Worm (Caenorhabditis elegans): Measurements from ENCODE around the gene pmk-2.

pmk-2 gene

DNA sequence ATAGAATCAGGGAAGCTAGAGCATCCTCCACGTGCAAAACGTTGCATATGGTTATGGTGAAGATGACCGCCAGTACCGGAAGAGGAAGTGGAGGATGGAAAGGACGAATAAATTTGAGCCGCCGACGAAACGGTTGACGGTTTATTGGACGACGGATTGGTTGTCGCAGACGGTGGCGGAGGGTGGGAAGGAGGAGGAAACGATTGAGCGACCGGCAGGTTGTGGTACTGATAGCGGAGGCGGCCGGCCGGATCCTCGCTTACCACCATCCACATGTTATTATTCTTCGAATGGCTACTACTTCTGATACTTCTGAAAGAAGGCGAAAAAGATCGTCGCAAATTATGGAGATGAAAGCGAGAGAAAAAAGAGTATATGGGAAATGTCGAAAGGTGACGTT, 49.6 kb downstream of the pmk-2 start:
- no peak for TF ChIP-seq swsn-7 (tag; optimal IDR thresholded peaks at IDR 0.05)
- TF ChIP-seq blmp-1 (tag; optimal IDR thresholded peaks at IDR 0.05) = no peak

All from whole organism, L1 larva.